Worm (Caenorhabditis elegans) whole organism, mixed stage, embryonic: ENCODE results near the gene cox-11.

ENCODE experiments used
- bed-3 ChIP-seq: fragments of 200-800 bp; sonication (Bioruptor generic); optimal IDR thresholded peaks from 3 replicates; lab custom pipeline; 2018; ENCODE audit warnings: mild to moderate bottlenecking, missing genetic modification characterization, moderate library complexity, missing compliant biosample characterization
- blmp-1 ChIP-seq: fragments of 150-350 bp; optimal IDR thresholded peaks from 2 replicates; lab custom pipeline; 2014; ENCODE audit warnings: missing biosample characterization, missing genetic modification characterization
- elt-3 ChIP-seq: fragments of 150-350 bp; optimal IDR thresholded peaks from 2 replicates; lab custom pipeline; 2014; ENCODE audit warnings: missing biosample characterization, missing genetic modification characterization
- lin-13 ChIP-seq: fragments of 150-350 bp; optimal IDR thresholded peaks from 2 replicates; lab custom pipeline; 2014; ENCODE audit warnings: missing biosample characterization, missing genetic modification characterization
- nhr-2 ChIP-seq: fragments of 150-350 bp; optimal IDR thresholded peaks from 2 replicates; lab custom pipeline; 2014; ENCODE audit warnings: missing biosample characterization, missing genetic modification characterization
- nhr-76 ChIP-seq: sonication (generic microtip); optimal IDR thresholded peaks from 2 replicates; lab custom pipeline; 2017; ENCODE audit warnings: missing biosample characterization, missing genetic modification characterization
- pha-4 ChIP-seq: fragments of 150-350 bp; optimal IDR thresholded peaks from 2 replicates; lab custom pipeline; 2018; ENCODE audit warnings: missing biosample characterization, missing genetic modification reagents, missing genetic modification characterization
- snpc-4 ChIP-seq: fragments of 150-350 bp; optimal IDR thresholded peaks from 2 replicates; lab custom pipeline; 2014; ENCODE audit warnings: missing biosample characterization, missing genetic modification characterization
- unc-39 ChIP-seq: fragments of 150-350 bp; optimal IDR thresholded peaks from 2 replicates; lab custom pipeline; 2014; ENCODE audit warnings: missing biosample characterization, missing genetic modification characterization
- ztf-11 ChIP-seq: fragments of 150-350 bp; optimal IDR thresholded peaks from 2 replicates; lab custom pipeline; 2014; ENCODE audit warnings: missing biosample characterization, missing genetic modification characterization

DNA sequence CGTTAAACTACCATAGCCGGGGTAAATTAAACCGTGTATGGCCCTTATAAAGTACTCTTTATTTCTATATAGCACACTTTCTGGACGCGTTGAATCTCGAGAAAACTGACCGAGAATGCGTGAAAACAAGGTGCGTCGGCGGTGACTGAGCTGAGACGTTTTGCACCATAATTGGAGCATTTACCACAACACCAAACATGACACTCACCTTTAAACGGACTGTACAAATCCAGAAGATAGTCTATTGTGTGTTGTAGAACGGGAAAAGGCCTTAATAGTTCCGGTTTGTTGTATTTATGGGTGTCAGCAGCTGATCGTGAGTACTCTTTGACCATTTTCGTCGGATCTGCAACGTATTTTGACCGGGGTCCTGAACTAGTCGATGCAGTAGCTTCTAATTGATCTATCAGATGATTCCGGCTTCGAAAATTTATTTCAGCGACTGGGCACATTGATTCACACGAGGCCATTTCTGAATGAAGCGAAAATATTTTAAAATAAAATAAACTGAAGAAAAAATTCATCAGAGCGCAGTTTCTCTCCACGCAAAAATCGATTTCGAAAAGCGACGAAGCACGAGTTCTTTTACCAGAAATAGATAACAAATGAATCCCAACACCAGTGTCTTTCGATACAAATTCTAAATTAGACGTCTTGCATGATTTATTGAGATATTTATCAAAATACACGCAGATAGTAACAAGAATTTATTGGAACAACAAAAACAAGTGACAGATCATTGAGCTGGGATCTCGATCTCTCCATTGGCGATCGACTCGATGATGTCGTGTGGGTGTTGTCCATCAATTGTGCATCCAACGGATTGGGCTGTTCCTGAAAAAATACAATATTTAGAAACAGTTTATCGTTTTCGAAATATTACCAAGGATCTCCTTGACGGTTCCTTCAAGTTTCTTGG, 4.9 kb upstream of the cox-11 start, which contains the start of gene tag-115:
- TF ChIP-seq bed-3 (no peak), elt-3 (tag; lab: Kevin White, UChicago) (no peak), nhr-2 (tag; lab: Kevin White, UChicago) (no peak), blmp-1 (tag; lab: Kevin White, UChicago) (no peak), unc-39 (tag; lab: Kevin White, UChicago) (no peak), ztf-11 (tag; lab: Kevin White, UChicago) (no peak), snpc-4 (tag; lab: Kevin White, UChicago) (no peak), lin-13 (no peak), nhr-76 (no peak), pha-4 (tag; lab: Kevin White, UChicago) (no peak)
